Worm (Caenorhabditis elegans): ENCODE data around the gene nob-1.

DNA sequence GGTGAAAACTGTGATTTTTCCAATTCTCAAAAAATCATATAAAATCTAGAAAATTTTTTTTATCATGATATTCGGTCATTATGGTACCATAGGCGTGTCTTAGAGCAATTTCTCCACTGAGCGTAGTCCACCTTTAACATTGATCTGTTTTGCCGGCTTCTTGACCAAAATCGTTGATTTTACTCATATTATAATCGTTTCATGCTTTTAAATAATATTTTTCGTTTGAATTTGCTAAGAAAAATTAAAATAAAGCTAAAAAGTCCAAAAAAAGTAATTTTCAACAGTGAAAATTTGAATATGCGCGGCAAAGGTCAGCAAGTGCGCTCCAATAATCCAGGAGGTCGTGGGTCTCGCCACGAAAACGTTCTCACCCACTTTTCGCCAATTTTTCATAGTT lies 43.1 kb downstream of the nob-1 start, which contains the start of gene Y79H2A.4:
- TF ChIP-seq mxl-3 (GFP tag; optimal IDR thresholded peaks at IDR 0.05) = no peak
- TF ChIP-seq nhr-77 (tag; optimal IDR thresholded peaks at IDR 0.05) = no peak
- TF ChIP-seq nhr-11 (tag; optimal IDR thresholded peaks at IDR 0.05) = no peak
- no peak for TF ChIP-seq lin-13 (GFP tag; optimal IDR thresholded peaks at IDR 0.05)
- no peak for TF ChIP-seq dve-1 (tag; optimal IDR thresholded peaks at IDR 0.05; ENCODE audit: insufficient read depth)
